Worm (Caenorhabditis elegans) whole organism, mixed stage, embryonic: ENCODE results near the gene Y38H6C.20.

Experiments used
- M03D4.4 ChIP-seq: sonication (generic microtip); optimal IDR thresholded peaks from 2 replicates; lab custom pipeline; 2017; ENCODE audit warnings: mild to moderate bottlenecking, missing genetic modification characterization, missing compliant biosample characterization
- bed-3 ChIP-seq: fragments of 200-800 bp; sonication (Bioruptor generic); optimal IDR thresholded peaks from 3 replicates; lab custom pipeline; 2018; ENCODE audit warnings: mild to moderate bottlenecking, missing genetic modification characterization, moderate library complexity, missing compliant biosample characterization
- blmp-1 ChIP-seq: fragments of 150-350 bp; optimal IDR thresholded peaks from 2 replicates; lab custom pipeline; 2014; ENCODE audit warnings: missing biosample characterization, missing genetic modification characterization
- ceh-39 ChIP-seq: fragments of 150-350 bp; optimal IDR thresholded peaks from 2 replicates; lab custom pipeline; 2014; ENCODE audit warnings: missing biosample characterization, missing genetic modification characterization
- ceh-83 ChIP-seq: fragments of 200-800 bp; sonication (Bioruptor generic); optimal IDR thresholded peaks from 2 replicates; lab custom pipeline; 2018; ENCODE audit warnings: mild to moderate bottlenecking, missing genetic modification characterization, missing compliant biosample characterization
- ces-1 ChIP-seq: fragments of 150-350 bp; optimal IDR thresholded peaks from 2 replicates; lab custom pipeline; 2014; ENCODE audit warnings: missing biosample characterization, missing genetic modification reagents, missing genetic modification characterization
- cnd-1 ChIP-seq: fragments of 200-800 bp; sonication (Bioruptor generic); optimal IDR thresholded peaks from 2 replicates; lab custom pipeline; 2018; ENCODE audit warnings: mild to moderate bottlenecking, missing genetic modification characterization, missing compliant biosample characterization
- drap-1 ChIP-seq: fragments of 200-800 bp; sonication (Bioruptor generic); optimal IDR thresholded peaks from 3 replicates; lab custom pipeline; 2018; ENCODE audit warnings: mild to moderate bottlenecking, missing genetic modification characterization, missing compliant biosample characterization
- elt-1 ChIP-seq: sonication (generic microtip); optimal IDR thresholded peaks from 2 replicates; lab custom pipeline; 2017; ENCODE audit warnings: missing genetic modification characterization, mild to moderate bottlenecking, missing compliant biosample characterization, antibody characterized with exemption, moderate library complexity, borderline replicate concordance; ENCODE audit not compliant: insufficient read depth
- elt-3 ChIP-seq: fragments of 150-350 bp; optimal IDR thresholded peaks from 2 replicates; lab custom pipeline; 2014; ENCODE audit warnings: missing biosample characterization, missing genetic modification characterization
- flh-1 ChIP-seq: fragments of 200-800 bp; sonication (Bioruptor generic); optimal IDR thresholded peaks from 2 replicates; lab custom pipeline; 2018; ENCODE audit warnings: mild to moderate bottlenecking, missing genetic modification characterization, moderate library complexity, missing compliant biosample characterization
- ham-2 ChIP-seq: fragments of 200-800 bp; sonication (Bioruptor generic); optimal IDR thresholded peaks from 2 replicates; lab custom pipeline; 2018; ENCODE audit warnings: mild to moderate bottlenecking, missing genetic modification characterization, missing compliant biosample characterization
- hlh-1 ChIP-seq: fragments of 150-350 bp; optimal IDR thresholded peaks from 2 replicates; lab custom pipeline; 2014; ENCODE audit warnings: missing biosample characterization, missing genetic modification reagents, missing genetic modification characterization
- lin-13 ChIP-seq: fragments of 150-350 bp; optimal IDR thresholded peaks from 2 replicates; lab custom pipeline; 2014; ENCODE audit warnings: missing biosample characterization, missing genetic modification characterization
- lin-32 ChIP-seq: fragments of 200-800 bp; sonication (Bioruptor generic); optimal IDR thresholded peaks from 2 replicates; lab custom pipeline; 2018; ENCODE audit warnings: mild to moderate bottlenecking, missing genetic modification characterization, missing compliant biosample characterization
- mab-5 ChIP-seq: fragments of 150-350 bp; optimal IDR thresholded peaks from 2 replicates; lab custom pipeline; 2014; ENCODE audit warnings: missing biosample characterization, missing genetic modification characterization
- mep-1 ChIP-seq: fragments of 150-350 bp; optimal IDR thresholded peaks from 2 replicates; lab custom pipeline; 2017; ENCODE audit warnings: missing biosample characterization, missing genetic modification reagents, missing genetic modification characterization, inconsistent platforms
- mls-2 ChIP-seq: sonication (generic microtip); optimal IDR thresholded peaks from 2 replicates; lab custom pipeline; 2016; ENCODE audit warnings: mild to moderate bottlenecking, missing genetic modification characterization, moderate library complexity, missing compliant biosample characterization
- nhr-12 ChIP-seq: fragments of 150-350 bp; optimal IDR thresholded peaks from 2 replicates; lab custom pipeline; 2014; ENCODE audit warnings: missing biosample characterization, missing genetic modification characterization
- nhr-237 ChIP-seq: fragments of 150-350 bp; optimal IDR thresholded peaks from 2 replicates; lab custom pipeline; 2014; ENCODE audit warnings: missing biosample characterization, missing genetic modification characterization
- nhr-28 ChIP-seq: fragments of 150-350 bp; optimal IDR thresholded peaks from 2 replicates; lab custom pipeline; 2014; ENCODE audit warnings: missing biosample characterization, missing genetic modification characterization
- nhr-76 ChIP-seq: sonication (generic microtip); optimal IDR thresholded peaks from 2 replicates; lab custom pipeline; 2017; ENCODE audit warnings: missing biosample characterization, missing genetic modification characterization
- pha-4 ChIP-seq: fragments of 150-350 bp; optimal IDR thresholded peaks from 2 replicates; lab custom pipeline; 2018; ENCODE audit warnings: missing biosample characterization, missing genetic modification reagents, missing genetic modification characterization
- sem-2 ChIP-seq: fragments of 200-800 bp; sonication (Bioruptor generic); optimal IDR thresholded peaks from 2 replicates; lab custom pipeline; 2018; ENCODE audit warnings: mild to moderate bottlenecking, missing genetic modification characterization, missing compliant biosample characterization
- snpc-4 ChIP-seq: fragments of 150-350 bp; optimal IDR thresholded peaks from 2 replicates; lab custom pipeline; 2014; ENCODE audit warnings: missing biosample characterization, missing genetic modification characterization
- tbx-8 ChIP-seq: fragments of 200-800 bp; sonication (Bioruptor generic); optimal IDR thresholded peaks from 2 replicates; lab custom pipeline; 2018; ENCODE audit warnings: mild to moderate bottlenecking, missing genetic modification characterization, moderate library complexity, missing compliant biosample characterization
- unc-120 ChIP-seq: sonication (generic microtip); optimal IDR thresholded peaks from 2 replicates; lab custom pipeline; 2017; ENCODE audit warnings: missing genetic modification characterization, missing compliant biosample characterization; ENCODE audit not compliant: poor library complexity, severe bottlenecking
- zip-8 ChIP-seq: fragments of 150-350 bp; optimal IDR thresholded peaks from 2 replicates; lab custom pipeline; 2014; ENCODE audit warnings: missing biosample characterization, missing genetic modification characterization
- ztf-11 ChIP-seq: fragments of 150-350 bp; optimal IDR thresholded peaks from 2 replicates; lab custom pipeline; 2014; ENCODE audit warnings: missing biosample characterization, missing genetic modification characterization

Y38H6C.20 gene

DNA sequence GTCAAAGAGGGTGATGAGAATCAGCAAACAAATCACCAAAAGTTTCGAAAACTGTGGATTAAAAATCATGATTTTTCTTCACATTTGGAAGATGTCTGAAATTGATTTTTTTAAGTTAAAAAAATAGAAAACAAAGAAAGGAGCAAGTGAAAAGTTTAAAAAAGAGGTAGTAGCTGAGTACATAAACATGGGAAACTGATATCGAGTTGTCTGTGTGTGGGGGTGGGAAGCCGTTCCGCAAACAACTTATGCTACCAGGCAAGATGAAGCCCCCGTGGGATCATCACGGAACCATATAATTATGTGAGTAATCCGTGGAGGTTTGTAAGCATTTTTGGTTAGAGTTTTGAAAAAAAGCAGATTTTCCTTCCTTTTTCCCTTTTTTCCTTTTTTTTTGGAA lies at the start of gene Y38H6C.20:
Gene Y38H6C.20 (minus strand): TSS at position 101 of the 400 bp plus-strand sequence.
- TF ChIP-seq drap-1 (GFP tag; lab: Kevin White, UChicago), result no peak
- TF ChIP-seq lin-32 (GFP tag; lab: Kevin White, UChicago), result no peak
- no peak for TF ChIP-seq nhr-12 (tag; lab: Kevin White, UChicago)
- TF ChIP-seq ceh-39 (tag; lab: Kevin White, UChicago), result no peak
- no peak for TF ChIP-seq ham-2 (GFP tag; lab: Kevin White, UChicago)
- no peak for TF ChIP-seq hlh-1 (tag; lab: Kevin White, UChicago)
- TF ChIP-seq unc-120 (tag; lab: Kevin White, UChicago), result no peak
- TF ChIP-seq zip-8, result no peak
- TF ChIP-seq tbx-8, result no peak
- TF ChIP-seq sem-2, result no peak
- no peak for TF ChIP-seq snpc-4 (tag; lab: Kevin White, UChicago)
- no peak for TF ChIP-seq nhr-237
- TF ChIP-seq ztf-11, result no peak
- TF ChIP-seq M03D4.4 (tag; lab: Kevin White, UChicago), result no peak
- no peak for TF ChIP-seq ces-1
- no peak for TF ChIP-seq elt-3
- TF ChIP-seq mab-5, result no peak
- TF ChIP-seq bed-3 (GFP tag; lab: Kevin White, UChicago), result no peak
- no peak for TF ChIP-seq elt-1
- no peak for TF ChIP-seq mls-2 (tag; lab: Kevin White, UChicago)

- TF ChIP-seq ceh-83 (GFP tag; lab: Kevin White, UChicago), result no peak
- no peak for TF ChIP-seq lin-32 (GFP tag; lab: Kevin White, UChicago)
- TF ChIP-seq nhr-76 (tag; lab: Kevin White, UChicago), result no peak
- TF ChIP-seq, all 35 proteins: peak for 0
Measured at ce11 chrV:20600704-20601103, 49.7 kb upstream of the Y38H6C.20 start.

- no peak for TF ChIP-seq mep-1
- TF ChIP-seq pha-4, result no peak
- no peak for TF ChIP-seq ceh-83 (GFP tag; lab: Kevin White, UChicago)
- no peak for TF ChIP-seq elt-3
- no peak for TF ChIP-seq ces-1
- TF ChIP-seq nhr-28 (tag; lab: Kevin White, UChicago), result no peak
Measured at ce11 chrV:20599795-20600194, 48.8 kb upstream of the Y38H6C.20 start, which contains the start of gene col-163. col-163 (plus strand) TSS chrV:20600095.

ce11 chrV:20597076-20597475 lies 46.1 kb upstream of the Y38H6C.20 start, which contains the start of gene F46B3.1:
F46B3.1 (minus strand) TSS chrV:20597176.
- TF ChIP-seq nhr-12 (tag; lab: Kevin White, UChicago) (no peak), cnd-1 (tag; lab: Kevin White, UChicago) (no peak), sem-2 (no peak), pha-4 (no peak), lin-32 (GFP tag; lab: Kevin White, UChicago) (no peak), unc-120 (tag; lab: Kevin White, UChicago) (no peak), M03D4.4 (tag; lab: Kevin White, UChicago) (no peak), tbx-8 (no peak), blmp-1 (no peak)

ce11 chrV:20595653-20596052 lies 44.7 kb upstream of the Y38H6C.20 start, which contains the start of gene F26F2.11:
F26F2.11 (minus strand) TSS chrV:20595753.
- no peak for TF ChIP-seq drap-1 (GFP tag; lab: Kevin White, UChicago)
- TF ChIP-seq cnd-1 (tag; lab: Kevin White, UChicago), result no peak

ce11 chrV:20594746-20595145 lies 43.8 kb upstream of the Y38H6C.20 start, which contains the start of gene F26F2.10:
F26F2.10 (minus strand) TSS chrV:20594846.
- TF ChIP-seq nhr-237, result no peak
- no peak for TF ChIP-seq ces-1
- TF ChIP-seq ham-2 (GFP tag; lab: Kevin White, UChicago), result no peak
- no peak for TF ChIP-seq ceh-39 (tag; lab: Kevin White, UChicago)
- no peak for TF ChIP-seq flh-1 (GFP tag; lab: Kevin White, UChicago)
- no peak for TF ChIP-seq bed-3 (GFP tag; lab: Kevin White, UChicago)
- no peak for TF ChIP-seq cnd-1 (tag; lab: Kevin White, UChicago)
- no peak for TF ChIP-seq elt-1
- no peak for TF ChIP-seq lin-13
- TF ChIP-seq, all 35 proteins: peak for 0
